Worm (Caenorhabditis elegans) whole organism, L1 larva: ENCODE measurements around the gene crp-1.

Experiments
- aly-2 ChIP-seq: fragments of 150-350 bp; optimal IDR thresholded peaks from 2 replicates; lab custom pipeline; 2014; ENCODE audit warnings: missing biosample characterization, missing genetic modification characterization
- hlh-17 ChIP-seq: fragments of 200-800 bp; sonication (Bioruptor generic); optimal IDR thresholded peaks from 2 replicates; lab custom pipeline; 2018; ENCODE audit warnings: missing genetic modification characterization, mild to moderate bottlenecking, missing compliant biosample characterization, moderate library complexity, borderline replicate concordance
- nhr-12 ChIP-seq: sonication (generic microtip); optimal IDR thresholded peaks from 2 replicates; lab custom pipeline; 2017; ENCODE audit warnings: missing biosample characterization, missing genetic modification characterization
- ztf-11 ChIP-seq, 2 experiments: sonication (generic microtip); optimal IDR thresholded peaks; 2 replicates each; lab custom pipeline; 2016 to 2017; ENCODE audit warnings: missing genetic modification characterization in 2 of 2, missing biosample characterization in 1 of 2, missing compliant biosample characterization in 1 of 2

- no peak for TF ChIP-seq hlh-17 (GFP tag; lab: Kevin White, UChicago)
- TF ChIP-seq nhr-12 (tag; lab: Kevin White, UChicago), result no peak
- no peak for TF ChIP-seq ztf-11 (tag; optimal IDR thresholded peaks at IDR 0.05; lab: Kevin White, UChicago)
- TF ChIP-seq aly-2 (tag; lab: Kevin White, UChicago), result no peak
These were observed 7.4 kb upstream of the crp-1 start for ce11 chrV:10471007-10471406.
